Worm (Caenorhabditis elegans) whole organism, L4 larva: ENCODE data around the gene srh-275.

Source experiments
- R02D3.7 ChIP-seq: fragments of 150-350 bp; sonication (generic microtip); optimal IDR thresholded peaks from 3 replicates; lab custom pipeline; 2014; ENCODE audit warnings: missing biosample characterization, missing genetic modification characterization
- ceh-82 ChIP-seq: sonication (generic microtip); optimal IDR thresholded peaks from 2 replicates; lab custom pipeline; 2017; ENCODE audit warnings: missing biosample characterization, missing genetic modification characterization
- daf-12 ChIP-seq: fragments of 150-350 bp; optimal IDR thresholded peaks from 2 replicates; lab custom pipeline; 2014; ENCODE audit warnings: missing biosample characterization, missing genetic modification reagents, missing genetic modification characterization
- fkh-10 ChIP-seq: fragments of 150-350 bp; optimal IDR thresholded peaks from 2 replicates; lab custom pipeline; 2014; ENCODE audit warnings: missing biosample characterization, missing genetic modification reagents, missing genetic modification characterization
- lin-15B ChIP-seq: fragments of 150-350 bp; sonication (generic microtip); optimal IDR thresholded peaks from 3 replicates; lab custom pipeline; 2014; ENCODE audit warnings: missing biosample characterization, missing genetic modification characterization
- lin-39 ChIP-seq: fragments of 150-350 bp; optimal IDR thresholded peaks from 2 replicates; lab custom pipeline; 2014; ENCODE audit warnings: missing biosample characterization, missing genetic modification reagents, missing genetic modification characterization
- lir-3 ChIP-seq: sonication (generic microtip); optimal IDR thresholded peaks from 2 replicates; lab custom pipeline; 2016; ENCODE audit warnings: mild to moderate bottlenecking, missing genetic modification characterization, missing compliant biosample characterization
- nhr-6 ChIP-seq: fragments of 150-350 bp; optimal IDR thresholded peaks from 2 replicates; lab custom pipeline; 2014; ENCODE audit warnings: missing biosample characterization, missing genetic modification characterization
- nhr-76 ChIP-seq: fragments of 150-350 bp; optimal IDR thresholded peaks from 2 replicates; lab custom pipeline; 2014; ENCODE audit warnings: missing biosample characterization, missing genetic modification characterization
- php-3 ChIP-seq: fragments of 200-800 bp; sonication (Bioruptor generic); IDR thresholded peaks from 2 replicates; pipeline ENCODE4 v1.3.6; 2022; ENCODE audit warnings: missing genetic modification reagents, missing genetic modification characterization, missing compliant biosample characterization
- skn-1 ChIP-seq: fragments of 150-350 bp; optimal IDR thresholded peaks from 2 replicates; lab custom pipeline; 2014; ENCODE audit warnings: missing biosample characterization, missing genetic modification characterization
- spr-1 ChIP-seq: sonication (generic microtip); optimal IDR thresholded peaks from 2 replicates; lab custom pipeline; 2016; ENCODE audit warnings: mild to moderate bottlenecking, missing genetic modification characterization, missing compliant biosample characterization
- unc-62 ChIP-seq, 3 experiments: fragments of 150-350 bp in 1 of 3; sonication (generic microtip); optimal IDR thresholded peaks in 2 of 3; peaks in 1 of 3; 1 replicate in 1 of 3; 2 replicates in 2 of 3; lab custom pipeline; 2014 to 2017; ENCODE audit warnings: missing biosample characterization in 3 of 3, missing genetic modification characterization in 3 of 3, missing genetic modification reagents in 3 of 3, missing genotype in 1 of 3
- vab-7 ChIP-seq: fragments of 200-800 bp; sonication (Bioruptor generic); IDR thresholded peaks from 2 replicates; pipeline ENCODE4 v1.3.6; 2022; ENCODE audit warnings: missing genetic modification reagents, missing genetic modification characterization, missing compliant biosample characterization

ce11 chrV:7400095-7400494, 47.3 kb downstream of the srh-275 start, which contains the start of gene cnc-9:
- no peak for TF ChIP-seq ceh-82 (tag; lab: Kevin White, UChicago)
- no peak for TF ChIP-seq R02D3.7 (tag; lab: Kevin White, UChicago)
- TF ChIP-seq lin-15B (tag; lab: Kevin White, UChicago), result no peak
- no peak for TF ChIP-seq unc-62 (GFP tag; optimal IDR thresholded peaks at IDR 0.05 in 1 of 2; lab: Kevin White, UChicago)
- no peak for TF ChIP-seq unc-62 (tag; optimal IDR thresholded peaks at IDR 0.05; lab: Kevin White, UChicago)
- no peak for TF ChIP-seq php-3 (GFP tag; lab: Robert Waterston, UW)
- TF ChIP-seq nhr-76, result no peak
- TF ChIP-seq lir-3 (tag; lab: Kevin White, UChicago), result no peak
- TF ChIP-seq spr-1 (tag; lab: Kevin White, UChicago), result no peak
- TF ChIP-seq fkh-10 (GFP tag; lab: Kevin White, UChicago), result no peak
- no peak for TF ChIP-seq skn-1
- TF ChIP-seq lin-39 (tag; lab: Kevin White, UChicago), result no peak
- TF ChIP-seq daf-12 (tag; lab: Kevin White, UChicago), result no peak
- no peak for TF ChIP-seq vab-7 (GFP tag; lab: Robert Waterston, UW)
- no peak for TF ChIP-seq nhr-6
